Worm (Caenorhabditis elegans) whole organism, young adult: ENCODE results near the gene D2024.5.

Source experiments
- B0261.1 ChIP-seq: sonication (generic microtip); optimal IDR thresholded peaks from 2 replicates; lab custom pipeline; 2016; ENCODE audit warnings: mild to moderate bottlenecking, missing genetic modification characterization, moderate library complexity, missing compliant biosample characterization
- C17E4.6 ChIP-seq: fragments of 200-800 bp; sonication (Bioruptor generic); IDR thresholded peaks from 2 replicates; pipeline ENCODE4 v1.3.6; 2022; ENCODE audit warnings: missing genetic modification reagents, missing genetic modification characterization, missing compliant biosample characterization
- F23B12.7 ChIP-seq: sonication (generic microtip); optimal IDR thresholded peaks from 2 replicates; lab custom pipeline; 2017; ENCODE audit warnings: missing genetic modification characterization, mild to moderate bottlenecking, missing compliant biosample characterization, antibody characterized with exemption, moderate library complexity; ENCODE audit not compliant: insufficient read depth
- F33H1.4 ChIP-seq: fragments of 200-800 bp; sonication (Bioruptor generic); IDR thresholded peaks from 2 replicates; pipeline ENCODE4 v1.3.6; 2022; ENCODE audit warnings: missing genetic modification reagents, missing genetic modification characterization, missing compliant biosample characterization
- F49E8.2 ChIP-seq: sonication (generic microtip); optimal IDR thresholded peaks from 3 replicates; lab custom pipeline; 2017; ENCODE audit warnings: missing genetic modification characterization, mild to moderate bottlenecking, missing compliant biosample characterization, antibody characterized with exemption, moderate library complexity; ENCODE audit not compliant: insufficient read depth
- F57A8.1 ChIP-seq: fragments of 200-800 bp; sonication (Bioruptor generic); optimal IDR thresholded peaks from 2 replicates; lab custom pipeline; 2018; ENCODE audit warnings: mild to moderate bottlenecking, missing genetic modification characterization, moderate library complexity, missing compliant biosample characterization
- Y53F4B.3 ChIP-seq: fragments of 200-800 bp; sonication (Bioruptor generic); IDR thresholded peaks from 2 replicates; pipeline ENCODE4 v1.3.6; 2022; ENCODE audit warnings: missing genetic modification reagents, missing genetic modification characterization, missing compliant biosample characterization
- Y56A3A.18 ChIP-seq: fragments of 200-800 bp; sonication (Bioruptor generic); IDR thresholded peaks from 2 replicates; pipeline ENCODE4 v1.3.6; 2022; ENCODE audit warnings: missing genetic modification reagents, missing genetic modification characterization, missing compliant biosample characterization
- ZK185.1 ChIP-seq: sonication (generic microtip); optimal IDR thresholded peaks from 2 replicates; lab custom pipeline; 2016; ENCODE audit warnings: mild to moderate bottlenecking, missing genetic modification characterization, missing compliant biosample characterization; ENCODE audit not compliant: poor library complexity, severe bottlenecking
- akir-1 ChIP-seq: fragments of 200-800 bp; sonication (Bioruptor generic); optimal IDR thresholded peaks from 2 replicates; lab custom pipeline; 2018; ENCODE audit warnings: mild to moderate bottlenecking, missing genetic modification characterization, moderate library complexity, missing compliant biosample characterization
- aptf-2 ChIP-seq: fragments of 200-800 bp; sonication (Bioruptor generic); conservative IDR thresholded peaks from 2 replicates; pipeline ENCODE4 v1.3.6; 2022; ENCODE audit warnings: missing genetic modification reagents, missing genetic modification characterization, missing compliant biosample characterization
- aptf-3 ChIP-seq: fragments of 200-800 bp; sonication (Bioruptor generic); IDR thresholded peaks from 2 replicates; pipeline ENCODE4 v1.3.6; 2022; ENCODE audit warnings: missing genetic modification characterization, missing compliant biosample characterization
- attf-6 ChIP-seq: fragments of 200-800 bp; sonication (Bioruptor generic); IDR thresholded peaks from 2 replicates; pipeline ENCODE4 v1.3.6; 2022; ENCODE audit warnings: missing genetic modification reagents, missing genetic modification characterization, missing compliant biosample characterization
- bed-1 ChIP-seq: fragments of 200-800 bp; sonication (Bioruptor generic); IDR thresholded peaks from 2 replicates; pipeline ENCODE4 v1.3.6; 2022; ENCODE audit warnings: missing genetic modification reagents, missing genetic modification characterization, missing compliant biosample characterization
- ccch-3 ChIP-seq: fragments of 200-800 bp; sonication (Bioruptor generic); optimal IDR thresholded peaks from 2 replicates; lab custom pipeline; 2018; ENCODE audit warnings: mild to moderate bottlenecking, missing genetic modification characterization, missing compliant biosample characterization
- ceh-100 ChIP-seq: fragments of 200-800 bp; sonication (Bioruptor generic); IDR thresholded peaks from 2 replicates; pipeline ENCODE4 v1.3.6; 2022; ENCODE audit warnings: missing genetic modification reagents, missing genetic modification characterization, missing compliant biosample characterization
- ceh-27 ChIP-seq: fragments of 200-800 bp; sonication (Bioruptor generic); optimal IDR thresholded peaks from 2 replicates; lab custom pipeline; 2018; ENCODE audit warnings: mild to moderate bottlenecking, missing genetic modification characterization, moderate library complexity, missing compliant biosample characterization
- ceh-58 ChIP-seq: fragments of 200-800 bp; sonication (Bioruptor generic); IDR thresholded peaks from 2 replicates; pipeline ENCODE4 v1.3.6; 2022; ENCODE audit warnings: missing genetic modification characterization, missing compliant biosample characterization
- ceh-91 ChIP-seq: fragments of 200-800 bp; sonication (Bioruptor generic); IDR thresholded peaks from 2 replicates; pipeline ENCODE4 v1.3.6; 2022; ENCODE audit warnings: missing genetic modification reagents, missing genetic modification characterization, missing compliant biosample characterization
- chd-7 ChIP-seq: sonication (generic microtip); optimal IDR thresholded peaks from 2 replicates; lab custom pipeline; 2016; ENCODE audit warnings: mild to moderate bottlenecking, missing genetic modification characterization, moderate library complexity, missing compliant biosample characterization
- dpl-1 ChIP-seq: fragments of 150-350 bp; optimal IDR thresholded peaks from 2 replicates; lab custom pipeline; 2014; ENCODE audit warnings: missing biosample characterization, missing genetic modification reagents, missing genetic modification characterization
- egl-18 ChIP-seq: fragments of 200-800 bp; sonication (Bioruptor generic); IDR thresholded peaks from 2 replicates; pipeline ENCODE4 v1.3.6; 2022; ENCODE audit warnings: missing genetic modification reagents, missing genetic modification characterization, missing compliant biosample characterization
- egl-44 ChIP-seq: fragments of 200-800 bp; sonication (Bioruptor generic); IDR thresholded peaks from 2 replicates; pipeline ENCODE4 v1.3.6; 2022; ENCODE audit warnings: missing genetic modification reagents, missing genetic modification characterization, missing compliant biosample characterization
- ekl-4 ChIP-seq: fragments of 200-800 bp; sonication (Bioruptor generic); IDR thresholded peaks from 2 replicates; pipeline ENCODE4 v1.3.6; 2022; ENCODE audit warnings: missing genetic modification reagents, missing genetic modification characterization, missing compliant biosample characterization
- him-1 ChIP-seq: sonication (generic microtip); optimal IDR thresholded peaks from 2 replicates; lab custom pipeline; 2016; ENCODE audit warnings: missing genotype, missing genetic modification reagents, missing genetic modification characterization, missing compliant biosample characterization
- hlh-26 ChIP-seq: fragments of 200-800 bp; sonication (Bioruptor generic); conservative IDR thresholded peaks from 2 replicates; pipeline ENCODE4 v1.3.6; 2022; ENCODE audit warnings: missing genetic modification reagents, missing genetic modification characterization, missing compliant biosample characterization
- hmg-1.2 ChIP-seq: fragments of 200-800 bp; sonication (Bioruptor generic); IDR thresholded peaks from 2 replicates; pipeline ENCODE4 v1.3.6; 2022; ENCODE audit warnings: missing genetic modification reagents, missing genetic modification characterization, missing compliant biosample characterization
- let-607 ChIP-seq, 2 experiments: fragments of 200-800 bp in 1 of 2; sonication (Bioruptor generic) in 1 of 2; sonication (generic microtip) in 1 of 2; optimal IDR thresholded peaks; 2 replicates each; lab custom pipeline; 2016 to 2018; ENCODE audit warnings: mild to moderate bottlenecking in 2 of 2, missing compliant biosample characterization in 2 of 2, missing genetic modification characterization in 2 of 2, moderate library complexity in 2 of 2, missing genotype in 1 of 2
- lsl-1 ChIP-seq: fragments of 200-800 bp; sonication (Bioruptor generic); optimal IDR thresholded peaks from 2 replicates; lab custom pipeline; 2018; ENCODE audit warnings: mild to moderate bottlenecking, missing genetic modification characterization, moderate library complexity, missing compliant biosample characterization
- madf-10 ChIP-seq: sonication (generic microtip); optimal IDR thresholded peaks from 2 replicates; lab custom pipeline; 2016; ENCODE audit warnings: mild to moderate bottlenecking, missing genetic modification characterization, missing compliant biosample characterization
- madf-8 ChIP-seq: fragments of 200-800 bp; sonication (Bioruptor generic); conservative IDR thresholded peaks from 2 replicates; pipeline ENCODE4 v1.3.6; 2022; ENCODE audit warnings: missing genetic modification reagents, missing genetic modification characterization, missing compliant biosample characterization
- nfya-2 ChIP-seq: fragments of 200-800 bp; sonication (Bioruptor generic); IDR thresholded peaks from 2 replicates; pipeline ENCODE4 v1.3.6; 2022; ENCODE audit warnings: missing genetic modification reagents, missing genetic modification characterization, missing compliant biosample characterization
- nhr-120 ChIP-seq: fragments of 200-800 bp; sonication (Bioruptor generic); IDR thresholded peaks from 2 replicates; pipeline ENCODE4 v1.3.6; 2022; ENCODE audit warnings: missing genetic modification characterization, missing compliant biosample characterization
- nhr-90 ChIP-seq: sonication (generic microtip); optimal IDR thresholded peaks from 2 replicates; lab custom pipeline; 2016; ENCODE audit warnings: missing genotype, mild to moderate bottlenecking, missing genetic modification characterization, missing compliant biosample characterization
- pha-4 ChIP-seq: fragments of 150-350 bp; sonication (generic microtip); optimal IDR thresholded peaks from 2 replicates; lab custom pipeline; 2014; ENCODE audit warnings: missing biosample characterization, missing genetic modification reagents, missing genetic modification characterization
- repo-1 ChIP-seq: sonication (generic microtip); optimal IDR thresholded peaks from 2 replicates; lab custom pipeline; 2017; ENCODE audit warnings: mild to moderate bottlenecking, missing genetic modification characterization, missing compliant biosample characterization
- rpc-1 ChIP-seq, 2 experiments: fragments of 150-350 bp in 1 of 2; sonication (generic microtip) in 1 of 2; optimal IDR thresholded peaks; 2 replicates each; lab custom pipeline; 2014 to 2018; ENCODE audit warnings: missing biosample characterization in 1 of 2, missing genetic modification characterization in 1 of 2, missing genetic modification reagents in 1 of 2, missing genotype in 1 of 2
- sdz-38 ChIP-seq: sonication (generic microtip); optimal IDR thresholded peaks from 2 replicates; lab custom pipeline; 2016; ENCODE audit warnings: missing genotype, missing genetic modification characterization, missing compliant biosample characterization
- sea-2 ChIP-seq: fragments of 200-800 bp; sonication (Bioruptor generic); IDR thresholded peaks from 2 replicates; pipeline ENCODE4 v1.3.6; 2022; ENCODE audit warnings: missing genetic modification characterization, missing compliant biosample characterization
- snpc-1.1 ChIP-seq: sonication (generic microtip); optimal IDR thresholded peaks from 2 replicates; lab custom pipeline; 2017; ENCODE audit warnings: missing genetic modification characterization, mild to moderate bottlenecking, missing compliant biosample characterization, antibody characterized with exemption, moderate library complexity, missing genotype, missing genetic modification reagents; ENCODE audit not compliant: insufficient read depth
- snpc-1.3 ChIP-seq: sonication (generic microtip); optimal IDR thresholded peaks from 2 replicates; lab custom pipeline; 2017; ENCODE audit warnings: missing genetic modification characterization, mild to moderate bottlenecking, missing compliant biosample characterization, antibody characterized with exemption, moderate library complexity, missing genotype, missing genetic modification reagents; ENCODE audit not compliant: insufficient read depth
- snpc-3.4 ChIP-seq: sonication (generic microtip); optimal IDR thresholded peaks from 2 replicates; lab custom pipeline; 2017; ENCODE audit warnings: missing genetic modification characterization, mild to moderate bottlenecking, missing compliant biosample characterization, antibody characterized with exemption, moderate library complexity, missing genotype, missing genetic modification reagents
- tbp1 ChIP-seq: fragments of 200-800 bp; sonication (Bioruptor generic); optimal IDR thresholded peaks from 2 replicates; lab custom pipeline; 2018; ENCODE audit warnings: mild to moderate bottlenecking, missing genetic modification characterization, missing compliant biosample characterization
- unc-62 ChIP-seq: fragments of 150-350 bp; optimal IDR thresholded peaks from 2 replicates; lab custom pipeline; 2014; ENCODE audit warnings: missing biosample characterization, missing genetic modification reagents, missing genetic modification characterization
- ztf-18 ChIP-seq: sonication (generic microtip); optimal IDR thresholded peaks from 2 replicates; lab custom pipeline; 2016; ENCODE audit warnings: missing genotype, mild to moderate bottlenecking, missing genetic modification characterization, missing compliant biosample characterization
- ztf-3 ChIP-seq: fragments of 200-800 bp; sonication (Bioruptor generic); optimal IDR thresholded peaks from 2 replicates; lab custom pipeline; 2018; ENCODE audit warnings: mild to moderate bottlenecking, missing genetic modification characterization, missing compliant biosample characterization

The D2024.5 gene

DNA sequence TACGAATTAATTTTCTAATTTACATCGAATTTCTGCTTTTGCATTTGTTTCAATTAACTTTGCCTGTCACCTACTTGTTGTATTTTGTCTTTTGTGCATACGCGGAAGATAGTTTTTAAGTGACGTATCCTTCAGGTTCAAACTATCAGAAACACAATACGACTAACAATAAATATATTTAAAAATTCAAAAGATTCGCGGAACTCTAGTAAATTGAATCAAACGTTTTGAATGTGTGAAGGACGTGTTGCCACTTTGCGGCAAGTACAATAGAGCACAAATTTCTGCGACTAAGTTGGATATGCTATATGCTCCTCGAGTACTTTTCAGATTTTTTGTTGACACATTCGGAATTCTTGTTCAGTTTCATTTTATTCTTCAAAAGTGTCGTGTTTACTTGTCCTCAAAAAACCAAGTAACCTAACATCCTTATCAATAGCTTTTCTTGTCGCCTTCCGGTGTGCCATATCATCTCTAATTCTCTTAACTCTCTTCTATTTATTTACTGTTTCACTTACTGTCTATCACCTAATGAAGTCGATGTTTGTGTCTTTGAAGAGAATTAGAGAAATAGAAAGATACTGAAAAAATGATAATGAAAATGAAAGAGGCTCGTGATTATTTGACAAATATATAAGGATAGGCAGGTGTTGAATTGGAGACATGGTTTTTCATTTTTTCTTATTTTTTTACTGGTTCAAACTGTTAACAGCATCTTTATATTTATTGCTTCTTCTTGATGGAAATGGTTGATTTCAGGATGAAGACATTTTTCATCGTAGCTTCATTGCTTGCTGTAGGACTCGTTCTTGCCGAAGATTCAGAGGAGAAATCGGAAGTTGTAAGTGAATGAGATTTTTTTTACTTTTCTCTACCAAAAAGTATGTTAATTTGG is 39.3 kb downstream of the D2024.5 start, which contains the start of gene srlf-7 (continued):
- TF ChIP-seq repo-1 (no peak), F33H1.4 (GFP tag; lab: Robert Waterston, UW) (no peak), ekl-4 (GFP tag; lab: Robert Waterston, UW) (no peak), rpc-1 (optimal IDR thresholded peaks at IDR 0.05; lab: Kevin White, UChicago) (no peak), rpc-1 (tag; optimal IDR thresholded peaks at IDR 0.05; lab: Kevin White, UChicago) (no peak), aptf-3 (GFP tag; lab: Robert Waterston, UW) (no peak), egl-18 (no peak), dpl-1 (GFP tag; lab: Kevin White, UChicago) (no peak), F49E8.2 (no peak), snpc-1.3 (tag; lab: Kevin White, UChicago) (no peak), nhr-90 (tag; lab: Kevin White, UChicago) (no peak), aptf-2 (no peak), unc-62 (GFP tag; lab: Kevin White, UChicago) (peak; percentile 81), ZK185.1 (tag; lab: Kevin White, UChicago) (peak; percentile 7), Y56A3A.18 (GFP tag; lab: Robert Waterston, UW) (no peak), nfya-2 (GFP tag; lab: Robert Waterston, UW) (no peak), F23B12.7 (no peak), ceh-27 (no peak), lsl-1 (no peak), snpc-1.1 (tag; lab: Kevin White, UChicago) (no peak), Y53F4B.3 (GFP tag; lab: Robert Waterston, UW) (no peak), attf-6 (GFP tag; lab: Robert Waterston, UW) (no peak), egl-44 (0 out of 2 replicates have a peak, but pooled peaks have one; percentile 22), B0261.1 (tag; lab: Kevin White, UChicago) (no peak), nhr-120 (GFP tag; lab: Robert Waterston, UW) (no peak), ceh-91 (no peak), let-607 (tag; optimal IDR thresholded peaks at IDR 0.05; lab: Kevin White, UChicago) (peak; percentile 27 to 65), sea-2 (GFP tag; lab: Robert Waterston, UW) (no peak), madf-10 (tag; lab: Kevin White, UChicago) (peak; percentile 13), madf-8 (GFP tag; lab: Robert Waterston, UW) (no peak), ceh-100 (GFP tag; lab: Robert Waterston, UW) (no peak), C17E4.6 (GFP tag; lab: Robert Waterston, UW) (no peak), F57A8.1 (GFP tag; lab: Kevin White, UChicago) (no peak), ccch-3 (GFP tag; lab: Kevin White, UChicago) (no peak), him-1 (tag; lab: Kevin White, UChicago) (no peak), akir-1 (GFP tag; lab: Kevin White, UChicago) (no peak), ceh-58 (GFP tag; lab: Robert Waterston, UW) (no peak), pha-4 (peak; percentile 80), ztf-18 (tag; lab: Kevin White, UChicago) (no peak), snpc-3.4 (tag; lab: Kevin White, UChicago) (no peak), hmg-1.2 (GFP tag; lab: Robert Waterston, UW) (peak; percentile 42; the same call in 1 of the 2 replicates), bed-1 (GFP tag; lab: Robert Waterston, UW) (no peak), hlh-26 (GFP tag; lab: Robert Waterston, UW) (no peak), chd-7 (tag; lab: Kevin White, UChicago) (no peak), ztf-3 (GFP tag; lab: Kevin White, UChicago) (no peak), sdz-38 (tag; lab: Kevin White, UChicago) (no peak), tbp1 (peak; percentile 53)
